Fruit fly (Drosophila melanogaster) whole organism, adult: ENCODE data around the gene Ect3.

Experiments used
- CG11617 ChIP-seq: fragments of 200-800 bp; sonication (Bioruptor generic); optimal IDR thresholded peaks from 2 replicates; lab custom pipeline; 2017; ENCODE audit warnings: mild to moderate bottlenecking, missing biosample characterization, missing genetic modification reagents, missing genetic modification characterization
- CG12768 ChIP-seq: fragments of 200-800 bp; sonication (Bioruptor generic); optimal IDR thresholded peaks from 2 replicates; lab custom pipeline; 2017; ENCODE audit warnings: missing biosample characterization, missing genetic modification characterization, mild to moderate bottlenecking, moderate library complexity, missing genetic modification reagents
- CG14711 ChIP-seq: fragments of 200-800 bp; sonication (Bioruptor generic); optimal IDR thresholded peaks from 2 replicates; lab custom pipeline; 2018; ENCODE audit warnings: missing biosample characterization, mild to moderate bottlenecking, missing genetic modification characterization, moderate library complexity
- CG1620 ChIP-seq: fragments of 200-800 bp; sonication (Bioruptor generic); optimal IDR thresholded peaks from 2 replicates; lab custom pipeline; 2016; ENCODE audit warnings: missing biosample characterization, missing genetic modification characterization
- CG33017 ChIP-seq: fragments of 200-800 bp; sonication (Bioruptor generic); optimal IDR thresholded peaks from 2 replicates; lab custom pipeline; 2018; ENCODE audit warnings: missing biosample characterization, mild to moderate bottlenecking, missing genetic modification characterization, moderate library complexity
- CG5204 ChIP-seq: fragments of 200-800 bp; sonication (Bioruptor generic); optimal IDR thresholded peaks from 2 replicates; lab custom pipeline; 2016; ENCODE audit warnings: missing biosample characterization, missing genetic modification characterization
- CG7045 ChIP-seq: fragments of 200-800 bp; sonication (Bioruptor generic); optimal IDR thresholded peaks from 2 replicates; lab custom pipeline; 2017; ENCODE audit warnings: missing biosample characterization, mild to moderate bottlenecking, missing genetic modification characterization
- CG7101 ChIP-seq: fragments of 200-800 bp; sonication (Bioruptor generic); optimal IDR thresholded peaks from 2 replicates; lab custom pipeline; 2018; ENCODE audit warnings: missing biosample characterization, mild to moderate bottlenecking, missing genetic modification characterization, moderate library complexity
- Clk ChIP-seq: fragments of 200-800 bp; sonication (Bioruptor generic); optimal IDR thresholded peaks from 2 replicates; lab custom pipeline; 2017; ENCODE audit warnings: missing biosample characterization, missing genetic modification characterization
- Crg-1 ChIP-seq: fragments of 200-800 bp; sonication (Bioruptor generic); optimal IDR thresholded peaks from 2 replicates; lab custom pipeline; 2016; ENCODE audit warnings: missing biosample characterization, missing genetic modification characterization
- Hr96 ChIP-seq: fragments of 200-800 bp; sonication (Bioruptor generic); optimal IDR thresholded peaks from 2 replicates; lab custom pipeline; 2016; ENCODE audit warnings: missing biosample characterization, missing genetic modification characterization
- Mnt ChIP-seq: fragments of 200-800 bp; sonication (Bioruptor generic); optimal IDR thresholded peaks from 2 replicates; lab custom pipeline; 2016; ENCODE audit warnings: missing biosample characterization, mild to moderate bottlenecking, missing genetic modification characterization
- bab1 ChIP-seq: fragments of 200-800 bp; sonication (Bioruptor generic); optimal IDR thresholded peaks from 3 replicates; lab custom pipeline; 2019; ENCODE audit warnings: missing biosample characterization, mild to moderate bottlenecking, missing genetic modification characterization, moderate library complexity
- cic ChIP-seq: fragments of 200-800 bp; sonication (Bioruptor generic); optimal IDR thresholded peaks from 2 replicates; lab custom pipeline; 2017; ENCODE audit warnings: missing biosample characterization, mild to moderate bottlenecking, missing genetic modification characterization, moderate library complexity
- cnc ChIP-seq, 2 experiments: fragments of >200 bp; optimal IDR thresholded peaks; 2 replicates each; lab custom pipeline; 2017
- kay ChIP-seq: fragments of 200-800 bp; sonication (Bioruptor generic); peaks from one replicate; lab custom pipeline; 2016; ENCODE audit warnings: missing biosample characterization, missing genetic modification characterization, borderline replicate concordance
- ovo ChIP-seq: fragments of 200-800 bp; sonication (Bioruptor generic); optimal IDR thresholded peaks from 2 replicates; lab custom pipeline; 2016; ENCODE audit warnings: missing biosample characterization, missing genetic modification characterization
- pad ChIP-seq: fragments of 200-800 bp; sonication (Bioruptor generic); optimal IDR thresholded peaks from 3 replicates; lab custom pipeline; 2017; ENCODE audit warnings: missing biosample characterization, missing genetic modification characterization, mild to moderate bottlenecking, moderate library complexity, missing genetic modification reagents
- tj ChIP-seq: fragments of 200-800 bp; sonication (Bioruptor generic); optimal IDR thresholded peaks from 3 replicates; lab custom pipeline; 2017; ENCODE audit warnings: missing biosample characterization, mild to moderate bottlenecking, missing genetic modification characterization, moderate library complexity
- toe ChIP-seq: fragments of 200-800 bp; sonication (Bioruptor generic); optimal IDR thresholded peaks from 2 replicates; lab custom pipeline; 2016; ENCODE audit warnings: missing biosample characterization, missing genetic modification characterization

The Ect3 gene

dm6 chr3R:12010202-12010824 is 11.2 kb downstream of the Ect3 start, which contains the start of the genes KLHL18 and GCC185:
TSS of gene KLHL18 (minus strand) at chr3R:12010434.
TSS of gene GCC185 (plus strand) at chr3R:12010772.
- TF ChIP-seq toe (GFP tag; lab: Kevin White, UChicago) (peak; percentile 94), tj (GFP tag; lab: Kevin White, UChicago) (peak; percentile 64), CG5204 (GFP tag; lab: Kevin White, UChicago) (peak; percentile 78), kay (no peak), Hr96 (GFP tag; lab: Kevin White, UChicago) (peak; percentile 79), CG7101 (tag; lab: Kevin White, UChicago) (peak; percentile 79), CG14711 (tag; lab: Kevin White, UChicago) (peak; percentile 92), cnc (optimal IDR thresholded peaks at IDR 0.05; lab: Kevin White, UChicago) (no peak), CG12768 (peak; percentile 75), CG1620 (GFP tag; lab: Kevin White, UChicago) (peak; percentile 78), CG11617 (peak; percentile 85), CG7045 (GFP tag; lab: Kevin White, UChicago) (peak; percentile 82), cic (GFP tag; lab: Kevin White, UChicago) (peak; percentile 14), Crg-1 (GFP tag; lab: Kevin White, UChicago) (peak; percentile 72), pad (peak; percentile 61), Mnt (GFP tag; lab: Kevin White, UChicago) (peak; percentile 68), CG33017 (tag; lab: Kevin White, UChicago) (peak; percentile 53), bab1 (GFP tag; lab: Kevin White, UChicago) (peak; percentile 78), ovo (GFP tag; lab: Kevin White, UChicago) (peak; percentile 66), Clk (GFP tag; lab: Kevin White, UChicago) (peak; percentile 77)

DNA sequence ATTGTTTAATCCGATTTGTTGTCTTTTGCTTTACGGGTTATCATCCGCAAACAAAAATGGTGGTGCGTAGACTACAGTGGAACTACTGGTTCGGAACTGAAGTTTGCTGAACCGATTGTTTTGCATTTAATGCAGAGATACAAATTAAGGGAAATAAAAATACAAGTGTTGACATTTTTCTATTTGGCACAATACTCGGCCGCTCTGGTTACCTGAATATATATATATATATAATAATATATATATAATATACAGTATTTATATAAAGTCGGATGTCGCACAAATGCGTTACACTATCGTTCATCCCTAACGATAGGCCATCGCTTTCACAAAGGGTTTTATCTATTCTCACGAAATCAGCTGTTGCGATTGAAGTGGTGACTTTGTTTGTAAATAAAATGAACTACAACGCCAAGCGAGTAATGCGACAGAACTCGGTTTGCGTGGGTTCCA is 17.8 kb downstream of the Ect3 start, which contains the start of the genes DCAF12 and Spt3:
Gene DCAF12 (minus strand): TSS at position 204 of the 453 bp plus-strand sequence.
Gene Spt3 (plus strand): TSS at position 329 of the 453 bp plus-strand sequence.
- TF ChIP-seq bab1 (GFP tag; lab: Kevin White, UChicago) = peak; percentile 66
- TF ChIP-seq CG12768 = peak; percentile 48
- no peak for TF ChIP-seq cic (GFP tag; lab: Kevin White, UChicago)
- no peak for TF ChIP-seq cnc (optimal IDR thresholded peaks at IDR 0.05; lab: Kevin White, UChicago)
- TF ChIP-seq Hr96 (GFP tag; lab: Kevin White, UChicago) = peak; percentile 47
- peak; percentile 34 for TF ChIP-seq ovo (GFP tag; lab: Kevin White, UChicago)
- TF ChIP-seq CG5204 (GFP tag; lab: Kevin White, UChicago) = no peak
- peak; percentile 49 for TF ChIP-seq CG7101 (tag; lab: Kevin White, UChicago)
- TF ChIP-seq CG11617 = peak; percentile 54
- no peak for TF ChIP-seq CG1620 (GFP tag; lab: Kevin White, UChicago)
- TF ChIP-seq Clk (GFP tag; lab: Kevin White, UChicago) = peak; percentile 32
- no peak for TF ChIP-seq kay
- peak; percentile 55 for TF ChIP-seq CG7045 (GFP tag; lab: Kevin White, UChicago)
- TF ChIP-seq pad = peak; percentile 47
- TF ChIP-seq toe (GFP tag; lab: Kevin White, UChicago) = peak; percentile 75
- TF ChIP-seq Mnt (GFP tag; lab: Kevin White, UChicago) = peak; percentile 14
- no peak for TF ChIP-seq Crg-1 (GFP tag; lab: Kevin White, UChicago)
- peak; percentile 53 for TF ChIP-seq CG14711 (tag; lab: Kevin White, UChicago)
- TF ChIP-seq tj (GFP tag; lab: Kevin White, UChicago) = peak; percentile 8
- peak; percentile 5 for TF ChIP-seq CG33017 (tag; lab: Kevin White, UChicago)

DNA sequence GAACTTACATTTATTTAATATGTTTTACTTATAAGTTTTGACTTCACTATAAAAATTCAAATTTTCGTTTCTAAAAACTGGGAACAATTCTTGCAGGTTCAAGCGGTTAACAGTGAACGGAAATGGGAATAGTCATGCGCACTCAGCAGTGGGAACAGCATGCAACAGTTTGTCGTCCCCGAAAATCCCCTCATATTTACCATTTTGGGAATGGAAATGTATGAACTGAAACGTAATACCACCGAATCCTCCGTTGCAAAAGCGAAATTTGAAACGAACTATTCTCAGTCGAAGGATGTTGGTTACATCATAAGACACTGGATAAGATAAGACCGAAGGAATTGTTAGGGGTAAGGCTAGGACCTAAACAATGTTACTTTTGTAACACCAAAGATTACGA is 21.9 kb downstream of the Ect3 start:
- TF ChIP-seq CG14711 (tag; lab: Kevin White, UChicago) (no peak), CG5204 (GFP tag; lab: Kevin White, UChicago) (no peak), pad (peak; percentile 85)

dm6 chr3R:12031657-12032056 is 32.6 kb downstream of the Ect3 start, which contains the start of the genes CG31358, CG42504 and CG42505:
TSS of gene CG31358 (minus strand) at chr3R:12031757.
TSS of gene CG42504 (minus strand) at chr3R:12031757.
TSS of gene CG42505 (minus strand) at chr3R:12031757.
- TF ChIP-seq kay = no peak
- no peak for TF ChIP-seq bab1 (GFP tag; lab: Kevin White, UChicago)
- TF ChIP-seq toe (GFP tag; lab: Kevin White, UChicago) = no peak
- TF ChIP-seq Crg-1 (GFP tag; lab: Kevin White, UChicago) = no peak
- no peak for TF ChIP-seq CG14711 (tag; lab: Kevin White, UChicago)
- no peak for TF ChIP-seq CG7101 (tag; lab: Kevin White, UChicago)
- no peak for TF ChIP-seq pad
- no peak for TF ChIP-seq ovo (GFP tag; lab: Kevin White, UChicago)
- TF ChIP-seq CG1620 (GFP tag; lab: Kevin White, UChicago) = no peak
- no peak for TF ChIP-seq CG5204 (GFP tag; lab: Kevin White, UChicago)
- no peak for TF ChIP-seq CG12768
- TF ChIP-seq Clk (GFP tag; lab: Kevin White, UChicago) = no peak
- no peak for TF ChIP-seq CG11617
- TF ChIP-seq Hr96 (GFP tag; lab: Kevin White, UChicago) = no peak
- no peak for TF ChIP-seq cnc (optimal IDR thresholded peaks at IDR 0.05; lab: Kevin White, UChicago)
- TF ChIP-seq tj (GFP tag; lab: Kevin White, UChicago) = no peak

DNA sequence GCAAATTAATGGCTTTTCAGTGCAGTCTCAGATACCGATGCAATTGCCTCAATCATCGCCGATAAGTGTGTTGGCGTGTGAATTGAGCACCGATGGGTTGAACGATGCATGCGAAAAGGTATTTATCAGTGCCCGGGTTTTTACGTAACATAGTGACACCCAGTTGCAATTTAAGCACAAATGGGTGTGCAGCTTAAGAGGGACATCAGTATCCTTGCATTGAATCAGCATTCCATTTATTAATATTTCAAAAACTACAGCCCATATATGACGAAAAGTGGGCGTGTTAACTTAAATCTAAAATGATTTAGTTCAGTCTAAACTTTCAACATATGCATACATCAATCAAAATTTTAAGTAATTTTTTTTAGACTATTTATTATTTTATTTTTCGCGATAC is 33.8 kb downstream of the Ect3 start, which contains the start of gene ssp5:
Gene ssp5 (plus strand): TSS at position 301 of the 400 bp plus-strand sequence.
- TF ChIP-seq Hr96 (GFP tag; lab: Kevin White, UChicago) (no peak), Crg-1 (GFP tag; lab: Kevin White, UChicago) (no peak), kay (no peak), CG7101 (tag; lab: Kevin White, UChicago) (no peak), cic (GFP tag; lab: Kevin White, UChicago) (no peak), toe (GFP tag; lab: Kevin White, UChicago) (no peak), cnc (optimal IDR thresholded peaks at IDR 0.05; lab: Kevin White, UChicago) (no peak), CG14711 (tag; lab: Kevin White, UChicago) (no peak), CG1620 (GFP tag; lab: Kevin White, UChicago) (no peak), pad (no peak), tj (GFP tag; lab: Kevin White, UChicago) (no peak)
